Worm (Caenorhabditis elegans) whole organism, L4 larva: ENCODE results near the gene dmd-4.
A peak's percentile ranks its signal among the peaks of the same experiment; 100 is the strongest.

Experiments used
- D1046.2 ChIP-seq: fragments of 200-800 bp; sonication (Bioruptor generic); IDR thresholded peaks from 2 replicates; pipeline ENCODE4 v1.3.6; 2022; ENCODE audit warnings: missing genetic modification characterization, missing compliant biosample characterization
- F10B5.3 ChIP-seq: sonication (generic microtip); optimal IDR thresholded peaks from 2 replicates; lab custom pipeline; 2016; ENCODE audit warnings: mild to moderate bottlenecking, missing genetic modification characterization, missing compliant biosample characterization
- F26F4.8 ChIP-seq: fragments of 200-800 bp; sonication (Bioruptor generic); conservative IDR thresholded peaks from 2 replicates; pipeline ENCODE4 v1.3.6; 2022; ENCODE audit warnings: missing genetic modification characterization, missing compliant biosample characterization
- F37D6.2 ChIP-seq: sonication (generic microtip); optimal IDR thresholded peaks from 2 replicates; lab custom pipeline; 2016; ENCODE audit warnings: mild to moderate bottlenecking, missing genetic modification characterization, missing compliant biosample characterization
- F44E2.7 ChIP-seq: fragments of 200-800 bp; sonication (Bioruptor generic); IDR thresholded peaks from 2 replicates; pipeline ENCODE4 v2.1.2; 2022; ENCODE audit warnings: missing genetic modification characterization, missing compliant biosample characterization
- F49E8.2 ChIP-seq: sonication (generic microtip); optimal IDR thresholded peaks from 2 replicates; lab custom pipeline; 2016; ENCODE audit warnings: missing compliant biosample characterization, mild to moderate bottlenecking, missing genetic modification characterization, borderline replicate concordance
- R02D3.7 ChIP-seq: fragments of 150-350 bp; sonication (generic microtip); optimal IDR thresholded peaks from 3 replicates; lab custom pipeline; 2014; ENCODE audit warnings: missing biosample characterization, missing genetic modification characterization
- T26A8.4 ChIP-seq: fragments of 200-800 bp; sonication (Bioruptor generic); IDR thresholded peaks from 2 replicates; pipeline ENCODE4 v1.3.6; 2022; ENCODE audit warnings: missing genetic modification characterization, missing compliant biosample characterization
- Y105C5A.15 ChIP-seq: fragments of 200-800 bp; sonication (Bioruptor generic); IDR thresholded peaks from 2 replicates; pipeline ENCODE4 v1.3.6; 2022; ENCODE audit warnings: missing genetic modification characterization, missing compliant biosample characterization
- Y48G9A.11 ChIP-seq: fragments of 200-800 bp; sonication (Bioruptor generic); IDR thresholded peaks from 2 replicates; pipeline ENCODE4 v1.3.6; 2022; ENCODE audit warnings: missing genetic modification reagents, missing genetic modification characterization, missing compliant biosample characterization
- Y5F2A.4 ChIP-seq: fragments of 200-800 bp; sonication (Bioruptor generic); optimal IDR thresholded peaks from 2 replicates; lab custom pipeline; 2018; ENCODE audit warnings: mild to moderate bottlenecking, missing genetic modification characterization, missing compliant biosample characterization
- Y75B8A.6 ChIP-seq: fragments of 200-800 bp; sonication (Bioruptor generic); IDR thresholded peaks from 2 replicates; pipeline ENCODE4 v1.3.6; 2022; ENCODE audit warnings: missing genetic modification reagents, missing genetic modification characterization, missing compliant biosample characterization
- aha-1 ChIP-seq: fragments of 150-350 bp; peaks from one replicate; lab custom pipeline; 2014; ENCODE audit warnings: missing biosample characterization, missing genetic modification characterization
- aly-2 ChIP-seq: sonication (generic microtip); optimal IDR thresholded peaks from 2 replicates; lab custom pipeline; 2018; ENCODE audit warnings: missing biosample characterization, missing genetic modification characterization
- ama-1 ChIP-seq: fragments of 150-350 bp; optimal IDR thresholded peaks from 2 replicates; lab custom pipeline; 2014; ENCODE audit warnings: inconsistent platforms, mixed read lengths
- arid-1 ChIP-seq: fragments of 200-800 bp; sonication (Bioruptor generic); conservative IDR thresholded peaks from 2 replicates; pipeline ENCODE4 v1.3.6; 2022; ENCODE audit warnings: missing genetic modification reagents, missing genetic modification characterization, missing compliant biosample characterization
- attf-4 ChIP-seq: sonication (generic microtip); optimal IDR thresholded peaks from 3 replicates; lab custom pipeline; 2017; ENCODE audit warnings: missing biosample characterization, missing genetic modification characterization
- ceh-62 ChIP-seq: sonication (generic microtip); optimal IDR thresholded peaks from 2 replicates; lab custom pipeline; 2017; ENCODE audit warnings: missing biosample characterization, missing genetic modification characterization
- daf-12 ChIP-seq: fragments of 150-350 bp; optimal IDR thresholded peaks from 2 replicates; lab custom pipeline; 2014; ENCODE audit warnings: missing biosample characterization, missing genetic modification reagents, missing genetic modification characterization
- dmd-8 ChIP-seq: fragments of 200-800 bp; sonication (Bioruptor generic); IDR thresholded peaks from 2 replicates; pipeline ENCODE4 v1.3.6; 2022; ENCODE audit warnings: missing genetic modification characterization, missing compliant biosample characterization
- duxl-1 ChIP-seq: sonication (generic microtip); optimal IDR thresholded peaks from 2 replicates; lab custom pipeline; 2016; ENCODE audit warnings: mild to moderate bottlenecking, missing genetic modification characterization, moderate library complexity, missing compliant biosample characterization; ENCODE audit not compliant: poor library complexity
- fos-1 ChIP-seq: fragments of 150-350 bp; optimal IDR thresholded peaks from 2 replicates; lab custom pipeline; 2014; ENCODE audit warnings: missing biosample characterization, missing genetic modification characterization
- gei-8 ChIP-seq: fragments of 200-800 bp; sonication (Bioruptor generic); optimal IDR thresholded peaks from 2 replicates; lab custom pipeline; 2018; ENCODE audit warnings: mild to moderate bottlenecking, missing genetic modification characterization, missing compliant biosample characterization
- hlh-11 ChIP-seq: fragments of 200-800 bp; sonication (Bioruptor generic); optimal IDR thresholded peaks from 2 replicates; lab custom pipeline; 2018; ENCODE audit warnings: mild to moderate bottlenecking, missing genetic modification characterization, missing compliant biosample characterization
- hlh-30 ChIP-seq: sonication (generic microtip); optimal IDR thresholded peaks from 2 replicates; lab custom pipeline; 2017; ENCODE audit warnings: antibody characterized with exemption, mild to moderate bottlenecking, missing genetic modification characterization, missing compliant biosample characterization; ENCODE audit not compliant: insufficient read depth
- lin-39 ChIP-seq: fragments of 150-350 bp; optimal IDR thresholded peaks from 2 replicates; lab custom pipeline; 2014; ENCODE audit warnings: missing biosample characterization, missing genetic modification reagents, missing genetic modification characterization
- lir-3 ChIP-seq: sonication (generic microtip); optimal IDR thresholded peaks from 2 replicates; lab custom pipeline; 2016; ENCODE audit warnings: mild to moderate bottlenecking, missing genetic modification characterization, missing compliant biosample characterization
- madf-5 ChIP-seq, 2 experiments: fragments of 200-800 bp; sonication (Bioruptor generic); IDR thresholded peaks; 2 replicates each; pipeline ENCODE4 v1.3.6; 2022; ENCODE audit warnings: missing compliant biosample characterization in 2 of 2, missing genetic modification characterization in 2 of 2
- madf-9 ChIP-seq: fragments of 200-800 bp; sonication (Bioruptor generic); conservative IDR thresholded peaks from 2 replicates; pipeline ENCODE4 v1.3.6; 2022; ENCODE audit warnings: missing genetic modification reagents, missing genetic modification characterization, missing compliant biosample characterization
- mdl-1 ChIP-seq, 2 experiments: fragments of 150-350 bp in 1 of 2; sonication (generic microtip) in 1 of 2; optimal IDR thresholded peaks; 2 replicates each; lab custom pipeline; 2014 to 2017; ENCODE audit warnings: missing biosample characterization in 2 of 2, missing genetic modification characterization in 2 of 2
- mep-1 ChIP-seq: fragments of 150-350 bp; sonication (generic microtip); optimal IDR thresholded peaks from 3 replicates; lab custom pipeline; 2014; ENCODE audit warnings: missing biosample characterization, missing genetic modification characterization
- mxl-2 ChIP-seq: fragments of 200-800 bp; sonication (Bioruptor generic); conservative IDR thresholded peaks from 2 replicates; pipeline ENCODE4 v1.3.6; 2022; ENCODE audit warnings: missing genetic modification reagents, missing genetic modification characterization, missing compliant biosample characterization
- mxl-3 ChIP-seq: fragments of 200-800 bp; sonication (Bioruptor generic); optimal IDR thresholded peaks from 2 replicates; lab custom pipeline; 2018; ENCODE audit warnings: mild to moderate bottlenecking, missing genetic modification characterization, missing compliant biosample characterization
- nhr-25 ChIP-seq: sonication (generic microtip); optimal IDR thresholded peaks from 2 replicates; lab custom pipeline; 2017; ENCODE audit warnings: missing genetic modification characterization, mild to moderate bottlenecking, missing compliant biosample characterization, antibody characterized with exemption, moderate library complexity, borderline replicate concordance; ENCODE audit not compliant: insufficient read depth
- nhr-41 ChIP-seq: fragments of 200-800 bp; sonication (Bioruptor generic); IDR thresholded peaks from 2 replicates; pipeline ENCODE4 v1.3.6; 2022; ENCODE audit warnings: missing genetic modification reagents, missing genetic modification characterization, missing compliant biosample characterization
- nhr-42 ChIP-seq: fragments of 200-800 bp; sonication (Bioruptor generic); IDR thresholded peaks from 2 replicates; pipeline ENCODE4 v1.3.6; 2022; ENCODE audit warnings: missing genetic modification characterization, missing compliant biosample characterization
- nhr-48 ChIP-seq: sonication (generic microtip); optimal IDR thresholded peaks from 2 replicates; lab custom pipeline; 2016; ENCODE audit warnings: mild to moderate bottlenecking, missing genetic modification characterization, missing compliant biosample characterization
- nhr-6 ChIP-seq: fragments of 150-350 bp; optimal IDR thresholded peaks from 2 replicates; lab custom pipeline; 2014; ENCODE audit warnings: missing biosample characterization, missing genetic modification characterization
- nhr-76 ChIP-seq: fragments of 150-350 bp; optimal IDR thresholded peaks from 2 replicates; lab custom pipeline; 2014; ENCODE audit warnings: missing biosample characterization, missing genetic modification characterization
- php-3 ChIP-seq: fragments of 200-800 bp; sonication (Bioruptor generic); IDR thresholded peaks from 2 replicates; pipeline ENCODE4 v1.3.6; 2022; ENCODE audit warnings: missing genetic modification reagents, missing genetic modification characterization, missing compliant biosample characterization
- saeg-2 ChIP-seq: fragments of 200-800 bp; sonication (Bioruptor generic); IDR thresholded peaks from 2 replicates; pipeline ENCODE4 v1.3.6; 2022; ENCODE audit warnings: missing genetic modification reagents, missing genetic modification characterization, missing compliant biosample characterization
- snpc-1.2 ChIP-seq: fragments of 200-800 bp; sonication (Bioruptor generic); IDR thresholded peaks from 2 replicates; pipeline ENCODE4 v1.3.6; 2022; ENCODE audit warnings: missing genetic modification reagents, missing genetic modification characterization, missing compliant biosample characterization
- snpc-4 ChIP-seq: fragments of 150-350 bp; optimal IDR thresholded peaks from 2 replicates; lab custom pipeline; 2014; ENCODE audit warnings: missing biosample characterization, missing genetic modification characterization
- spr-1 ChIP-seq: sonication (generic microtip); optimal IDR thresholded peaks from 2 replicates; lab custom pipeline; 2016; ENCODE audit warnings: mild to moderate bottlenecking, missing genetic modification characterization, missing compliant biosample characterization
- spr-3 ChIP-seq: fragments of 200-800 bp; sonication (Bioruptor generic); optimal IDR thresholded peaks from 2 replicates; lab custom pipeline; 2018; ENCODE audit warnings: mild to moderate bottlenecking, missing genetic modification characterization, missing compliant biosample characterization
- tag-97 ChIP-seq: fragments of 200-800 bp; sonication (Bioruptor generic); IDR thresholded peaks from 2 replicates; pipeline ENCODE4 v1.3.6; 2022; ENCODE audit warnings: missing genetic modification characterization, missing compliant biosample characterization
- unc-39 ChIP-seq: sonication (generic microtip); optimal IDR thresholded peaks from 2 replicates; lab custom pipeline; 2017; ENCODE audit warnings: missing biosample characterization, missing genetic modification characterization
- vab-7 ChIP-seq: fragments of 200-800 bp; sonication (Bioruptor generic); IDR thresholded peaks from 2 replicates; pipeline ENCODE4 v1.3.6; 2022; ENCODE audit warnings: missing genetic modification reagents, missing genetic modification characterization, missing compliant biosample characterization
- zfp-3 ChIP-seq: fragments of 200-800 bp; sonication (Bioruptor generic); conservative IDR thresholded peaks from 2 replicates; pipeline ENCODE4 v1.3.6; 2022; ENCODE audit warnings: missing genetic modification reagents, missing genetic modification characterization, missing compliant biosample characterization
- zip-2 ChIP-seq: fragments of 150-350 bp; optimal IDR thresholded peaks from 2 replicates; lab custom pipeline; 2014; ENCODE audit warnings: missing biosample characterization, missing genetic modification characterization
- ztf-11 ChIP-seq: fragments of 150-350 bp; optimal IDR thresholded peaks from 2 replicates; lab custom pipeline; 2014; ENCODE audit warnings: missing biosample characterization, missing genetic modification characterization
- ztf-7 ChIP-seq: fragments of 150-350 bp; optimal IDR thresholded peaks from 2 replicates; lab custom pipeline; 2014; ENCODE audit warnings: missing biosample characterization, missing genetic modification characterization

The dmd-4 gene

ce11 chrX:14824490-14825050, 37.1 kb downstream of the dmd-4 start, which contains the start of gene mbk-1:
TSS of gene mbk-1 (minus strand) at chrX:14824540.
- TF ChIP-seq mxl-2 (no peak), snpc-1.2 (no peak), F44E2.7 (GFP tag; lab: Robert Waterston, UW) (no peak), dmd-8 (GFP tag; lab: Robert Waterston, UW) (no peak), ceh-62 (tag; lab: Kevin White, UChicago) (no peak), hlh-30 (tag; lab: Kevin White, UChicago) (peak; percentile 98), T26A8.4 (GFP tag; lab: Robert Waterston, UW) (no peak), gei-8 (GFP tag; lab: Kevin White, UChicago) (no peak), Y48G9A.11 (GFP tag; lab: Robert Waterston, UW) (no peak), madf-9 (GFP tag; lab: Robert Waterston, UW) (0 out of 2 replicates have a peak, but pooled peaks have one; percentile 9), R02D3.7 (tag; lab: Kevin White, UChicago) (no peak), aha-1 (tag; lab: Kevin White, UChicago) (no peak), ama-1 (no peak), vab-7 (GFP tag; lab: Robert Waterston, UW) (no peak), F37D6.2 (tag; lab: Kevin White, UChicago) (peak; percentile 5), fos-1 (no peak), zip-2 (tag; lab: Kevin White, UChicago) (no peak), attf-4 (no peak), nhr-41 (no peak), spr-3 (GFP tag; lab: Kevin White, UChicago) (no peak), lir-3 (tag; lab: Kevin White, UChicago) (no peak), duxl-1 (tag; lab: Kevin White, UChicago) (no peak), mxl-3 (peak; percentile 75), Y105C5A.15 (GFP tag; lab: Robert Waterston, UW) (no peak), lin-39 (tag; lab: Kevin White, UChicago) (no peak), ztf-11 (tag; lab: Kevin White, UChicago) (no peak), F26F4.8 (GFP tag; lab: Robert Waterston, UW) (no peak), unc-39 (tag; lab: Kevin White, UChicago) (no peak), nhr-48 (peak; percentile 46), php-3 (GFP tag; lab: Robert Waterston, UW) (no peak), Y75B8A.6 (GFP tag; lab: Robert Waterston, UW) (no peak), zfp-3 (GFP tag; lab: Robert Waterston, UW) (0 out of 2 replicates have a peak, but pooled peaks have one; percentile 37), F49E8.2 (tag; lab: Kevin White, UChicago) (no peak), D1046.2 (GFP tag; lab: Robert Waterston, UW) (no peak), nhr-76 (no peak), aly-2 (tag; lab: Kevin White, UChicago) (no peak), nhr-25 (peak; percentile 36), hlh-11 (tag; lab: Kevin White, UChicago) (peak; percentile 93), saeg-2 (no peak), arid-1 (peak; percentile 52; the same call in 1 of the 2 replicates), tag-97 (GFP tag; lab: Robert Waterston, UW) (no peak), snpc-4 (tag; lab: Kevin White, UChicago) (no peak), ztf-7 (tag; lab: Kevin White, UChicago) (peak; percentile 37), mdl-1 (tag; optimal IDR thresholded peaks at IDR 0.05; lab: Kevin White, UChicago) (peak; percentile 49 to 90), daf-12 (tag; lab: Kevin White, UChicago) (no peak), F10B5.3 (tag; lab: Kevin White, UChicago) (no peak), spr-1 (peak; percentile 1), nhr-6 (peak; percentile 6), mep-1 (tag; lab: Kevin White, UChicago) (peak; percentile 86), nhr-42 (0 out of 2 replicates have a peak, but pooled peaks have one; percentile 56), Y5F2A.4 (no peak), madf-5 (GFP tag; IDR thresholded peaks at IDR 0.05; lab: Robert Waterston, UW) (no peak)
